Worm (Caenorhabditis elegans) whole organism, L4 larva: ENCODE measurements around the gene crb-3.

Experiments
- T20F7.1 ChIP-seq: fragments of 200-800 bp; sonication (Bioruptor generic); optimal IDR thresholded peaks from 2 replicates; lab custom pipeline; 2018; ENCODE audit warnings: mild to moderate bottlenecking, missing genetic modification characterization, missing compliant biosample characterization
- T26A8.4 ChIP-seq: fragments of 200-800 bp; sonication (Bioruptor generic); IDR thresholded peaks from 2 replicates; pipeline ENCODE4 v1.3.6; 2022; ENCODE audit warnings: missing genetic modification characterization, missing compliant biosample characterization
- Y5F2A.4 ChIP-seq: fragments of 200-800 bp; sonication (Bioruptor generic); optimal IDR thresholded peaks from 2 replicates; lab custom pipeline; 2018; ENCODE audit warnings: mild to moderate bottlenecking, missing genetic modification characterization, missing compliant biosample characterization
- ZK546.5 ChIP-seq, 2 experiments: sonication (generic microtip); optimal IDR thresholded peaks; 2 replicates each; lab custom pipeline; 2017; ENCODE audit warnings: missing biosample characterization in 2 of 2, missing genetic modification characterization in 2 of 2
- aha-1 ChIP-seq: fragments of 150-350 bp; peaks from one replicate; lab custom pipeline; 2014; ENCODE audit warnings: missing biosample characterization, missing genetic modification characterization
- aly-2 ChIP-seq: sonication (generic microtip); optimal IDR thresholded peaks from 2 replicates; lab custom pipeline; 2018; ENCODE audit warnings: missing biosample characterization, missing genetic modification characterization
- ces-1 ChIP-seq: fragments of 150-350 bp; sonication (generic microtip); optimal IDR thresholded peaks from 4 replicates; lab custom pipeline; 2014; ENCODE audit warnings: missing biosample characterization, missing genetic modification reagents, missing genetic modification characterization
- cey-2 ChIP-seq: sonication (generic microtip); optimal IDR thresholded peaks from 3 replicates; lab custom pipeline; 2017; ENCODE audit warnings: missing genetic modification characterization, mild to moderate bottlenecking, missing compliant biosample characterization, antibody characterized with exemption, borderline replicate concordance; ENCODE audit not compliant: insufficient read depth
- ctbp-1 ChIP-seq: fragments of 200-800 bp; sonication (Bioruptor generic); IDR thresholded peaks from 2 replicates; pipeline ENCODE4 v1.3.6; 2022; ENCODE audit warnings: missing genetic modification reagents, missing genetic modification characterization, missing compliant biosample characterization
- daf-16 ChIP-seq, 3 experiments: sonication (generic microtip); optimal IDR thresholded peaks; 2 replicates each; lab custom pipeline; 2016 to 2017; ENCODE audit warnings: missing genetic modification characterization in 3 of 3, missing genetic modification reagents in 3 of 3, mild to moderate bottlenecking in 2 of 3, missing compliant biosample characterization in 2 of 3, missing biosample characterization in 1 of 3, moderate library complexity in 1 of 3
- daf-8 ChIP-seq: fragments of 200-800 bp; sonication (Bioruptor generic); IDR thresholded peaks from 2 replicates; pipeline ENCODE4 v1.3.6; 2022; ENCODE audit warnings: missing genetic modification characterization, missing compliant biosample characterization
- dmd-6 ChIP-seq: fragments of 200-800 bp; sonication (Bioruptor generic); IDR thresholded peaks from 2 replicates; pipeline ENCODE4 v1.3.6; 2022; ENCODE audit warnings: missing genetic modification reagents, missing genetic modification characterization, missing compliant biosample characterization
- dve-1 ChIP-seq: sonication (generic microtip); optimal IDR thresholded peaks from 2 replicates; lab custom pipeline; 2017; ENCODE audit warnings: antibody characterized with exemption, mild to moderate bottlenecking, missing genetic modification characterization, missing compliant biosample characterization; ENCODE audit not compliant: insufficient read depth
- egl-43 ChIP-seq: fragments of 200-800 bp; sonication (Bioruptor generic); IDR thresholded peaks from 2 replicates; pipeline ENCODE4 v1.3.6; 2022; ENCODE audit warnings: missing genetic modification reagents, missing genetic modification characterization, missing compliant biosample characterization
- fos-1 ChIP-seq: fragments of 150-350 bp; optimal IDR thresholded peaks from 2 replicates; lab custom pipeline; 2014; ENCODE audit warnings: missing biosample characterization, missing genetic modification characterization
- gei-8 ChIP-seq: fragments of 200-800 bp; sonication (Bioruptor generic); optimal IDR thresholded peaks from 2 replicates; lab custom pipeline; 2018; ENCODE audit warnings: mild to moderate bottlenecking, missing genetic modification characterization, missing compliant biosample characterization
- hif-1 ChIP-seq, 2 experiments: sonication (generic microtip); optimal IDR thresholded peaks; 2 replicates each; lab custom pipeline; 2016 to 2017; ENCODE audit warnings: missing compliant biosample characterization in 2 of 2, missing genetic modification characterization in 2 of 2, missing genetic modification reagents in 2 of 2, missing genotype in 2 of 2, mild to moderate bottlenecking in 1 of 2
- hlh-11 ChIP-seq: fragments of 200-800 bp; sonication (Bioruptor generic); optimal IDR thresholded peaks from 2 replicates; lab custom pipeline; 2018; ENCODE audit warnings: mild to moderate bottlenecking, missing genetic modification characterization, missing compliant biosample characterization
- hlh-30 ChIP-seq: sonication (generic microtip); optimal IDR thresholded peaks from 2 replicates; lab custom pipeline; 2017; ENCODE audit warnings: antibody characterized with exemption, mild to moderate bottlenecking, missing genetic modification characterization, missing compliant biosample characterization; ENCODE audit not compliant: insufficient read depth
- hmg-1.1 ChIP-seq: fragments of 200-800 bp; sonication (Bioruptor generic); IDR thresholded peaks from 2 replicates; pipeline ENCODE4 v1.3.6; 2022; ENCODE audit warnings: missing genetic modification reagents, missing genetic modification characterization, missing compliant biosample characterization
- lim-7 ChIP-seq: fragments of 200-800 bp; sonication (Bioruptor generic); IDR thresholded peaks from 2 replicates; pipeline ENCODE4 v1.3.6; 2022; ENCODE audit warnings: missing genetic modification characterization, missing compliant biosample characterization
- lin-1 ChIP-seq: fragments of 200-800 bp; sonication (Bioruptor generic); IDR thresholded peaks from 2 replicates; pipeline ENCODE4 v1.3.6; 2022; ENCODE audit warnings: missing genetic modification reagents, missing genetic modification characterization, missing compliant biosample characterization
- lin-13 ChIP-seq: fragments of 150-350 bp; optimal IDR thresholded peaks from 2 replicates; lab custom pipeline; 2014; ENCODE audit warnings: missing biosample characterization, missing genetic modification reagents, missing genetic modification characterization
- lin-29 ChIP-seq: fragments of 200-800 bp; sonication (Bioruptor generic); IDR thresholded peaks from 2 replicates; pipeline ENCODE4 v1.3.6; 2022; ENCODE audit warnings: missing genetic modification reagents, missing genetic modification characterization, missing compliant biosample characterization
- madf-5 ChIP-seq, 2 experiments: fragments of 200-800 bp; sonication (Bioruptor generic); IDR thresholded peaks; 2 replicates each; pipeline ENCODE4 v1.3.6; 2022; ENCODE audit warnings: missing compliant biosample characterization in 2 of 2, missing genetic modification characterization in 2 of 2
- madf-9 ChIP-seq: fragments of 200-800 bp; sonication (Bioruptor generic); conservative IDR thresholded peaks from 2 replicates; pipeline ENCODE4 v1.3.6; 2022; ENCODE audit warnings: missing genetic modification reagents, missing genetic modification characterization, missing compliant biosample characterization
- mdl-1 ChIP-seq, 2 experiments: fragments of 150-350 bp in 1 of 2; sonication (generic microtip) in 1 of 2; optimal IDR thresholded peaks; 2 replicates each; lab custom pipeline; 2014 to 2017; ENCODE audit warnings: missing biosample characterization in 2 of 2, missing genetic modification characterization in 2 of 2
- mep-1 ChIP-seq: fragments of 150-350 bp; sonication (generic microtip); optimal IDR thresholded peaks from 3 replicates; lab custom pipeline; 2014; ENCODE audit warnings: missing biosample characterization, missing genetic modification characterization
- mes-2 ChIP-seq: sonication (generic microtip); optimal IDR thresholded peaks from 2 replicates; lab custom pipeline; 2016; ENCODE audit warnings: missing genotype, mild to moderate bottlenecking, missing genetic modification characterization, missing compliant biosample characterization; ENCODE audit not compliant: poor library complexity, severe bottlenecking
- mxl-3 ChIP-seq: fragments of 200-800 bp; sonication (Bioruptor generic); optimal IDR thresholded peaks from 2 replicates; lab custom pipeline; 2018; ENCODE audit warnings: mild to moderate bottlenecking, missing genetic modification characterization, missing compliant biosample characterization
- nhr-10 ChIP-seq: fragments of 150-350 bp; optimal IDR thresholded peaks from 2 replicates; lab custom pipeline; 2014; ENCODE audit warnings: missing biosample characterization, missing genetic modification characterization
- nhr-102 ChIP-seq: sonication (generic microtip); optimal IDR thresholded peaks from 2 replicates; lab custom pipeline; 2016; ENCODE audit warnings: mild to moderate bottlenecking, missing genetic modification characterization, moderate library complexity, missing compliant biosample characterization
- nhr-11 ChIP-seq: fragments of 150-350 bp; optimal IDR thresholded peaks from 2 replicates; lab custom pipeline; 2014; ENCODE audit warnings: missing biosample characterization, missing genetic modification characterization
- nhr-111 ChIP-seq: fragments of 200-800 bp; sonication (Bioruptor generic); optimal IDR thresholded peaks from 2 replicates; lab custom pipeline; 2018; ENCODE audit warnings: mild to moderate bottlenecking, missing genetic modification characterization, missing compliant biosample characterization
- nhr-25 ChIP-seq: sonication (generic microtip); optimal IDR thresholded peaks from 2 replicates; lab custom pipeline; 2017; ENCODE audit warnings: missing genetic modification characterization, mild to moderate bottlenecking, missing compliant biosample characterization, antibody characterized with exemption, moderate library complexity, borderline replicate concordance; ENCODE audit not compliant: insufficient read depth
- nhr-28 ChIP-seq: fragments of 150-350 bp; optimal IDR thresholded peaks from 2 replicates; lab custom pipeline; 2014; ENCODE audit warnings: missing biosample characterization, missing genetic modification characterization
- nhr-48 ChIP-seq: sonication (generic microtip); optimal IDR thresholded peaks from 2 replicates; lab custom pipeline; 2016; ENCODE audit warnings: mild to moderate bottlenecking, missing genetic modification characterization, missing compliant biosample characterization
- nhr-77 ChIP-seq: fragments of 150-350 bp; optimal IDR thresholded peaks from 2 replicates; lab custom pipeline; 2014; ENCODE audit warnings: missing biosample characterization, missing genetic modification characterization
- saeg-2 ChIP-seq: fragments of 200-800 bp; sonication (Bioruptor generic); IDR thresholded peaks from 2 replicates; pipeline ENCODE4 v1.3.6; 2022; ENCODE audit warnings: missing genetic modification reagents, missing genetic modification characterization, missing compliant biosample characterization
- tag-97 ChIP-seq: fragments of 200-800 bp; sonication (Bioruptor generic); IDR thresholded peaks from 2 replicates; pipeline ENCODE4 v1.3.6; 2022; ENCODE audit warnings: missing genetic modification characterization, missing compliant biosample characterization
- tra-1 ChIP-seq: fragments of 200-800 bp; sonication (Bioruptor generic); IDR thresholded peaks from 2 replicates; pipeline ENCODE4 v1.3.6; 2022; ENCODE audit warnings: missing genetic modification reagents, missing genetic modification characterization, missing compliant biosample characterization
- unc-130 ChIP-seq: sonication (generic microtip); optimal IDR thresholded peaks from 2 replicates; lab custom pipeline; 2016; ENCODE audit warnings: missing genetic modification reagents, missing genetic modification characterization, missing compliant biosample characterization
- unc-62 ChIP-seq, 3 experiments: fragments of 150-350 bp in 1 of 3; sonication (generic microtip); optimal IDR thresholded peaks in 2 of 3; peaks in 1 of 3; 1 replicate in 1 of 3; 2 replicates in 2 of 3; lab custom pipeline; 2014 to 2017; ENCODE audit warnings: missing biosample characterization in 3 of 3, missing genetic modification characterization in 3 of 3, missing genetic modification reagents in 3 of 3, missing genotype in 1 of 3
- zip-2 ChIP-seq: fragments of 150-350 bp; optimal IDR thresholded peaks from 2 replicates; lab custom pipeline; 2014; ENCODE audit warnings: missing biosample characterization, missing genetic modification characterization

The crb-3 gene

DNA sequence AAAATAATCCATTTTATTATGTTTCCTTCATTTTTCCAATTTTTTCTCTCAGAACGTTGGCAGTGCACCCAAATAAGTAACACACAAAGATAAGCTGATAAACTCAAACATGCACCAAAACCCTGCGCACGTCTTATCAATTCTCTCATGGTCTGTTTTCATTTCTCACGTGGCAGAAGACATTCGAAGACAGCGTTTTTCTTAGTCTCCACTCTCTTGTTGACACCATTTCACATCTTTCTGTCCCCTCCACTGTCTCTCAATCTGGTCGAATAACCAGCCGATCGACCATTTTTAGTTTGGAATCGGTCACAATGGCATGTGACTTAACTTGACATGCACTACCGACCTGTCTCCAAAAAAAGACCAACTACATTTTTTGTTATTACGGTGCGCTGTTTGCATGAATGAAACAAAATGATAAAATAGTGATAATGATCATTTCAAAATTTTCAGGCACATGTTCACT is 10.3 kb downstream of the crb-3 start, which contains the start of gene C35B8.3:
C35B8.3 (plus strand) TSS at position 51 of the 469 bp plus-strand sequence.
- no peak for TF ChIP-seq daf-8 (GFP tag; lab: Robert Waterston, UW)
- no peak for TF ChIP-seq ZK546.5 (tag; optimal IDR thresholded peaks at IDR 0.05; lab: Kevin White, UChicago)
- peak; percentile 41 for TF ChIP-seq nhr-10
- TF ChIP-seq ces-1, result no peak
- TF ChIP-seq mxl-3 (GFP tag; lab: Kevin White, UChicago), result peak; percentile 67
- TF ChIP-seq mep-1 (tag; lab: Kevin White, UChicago), result peak; percentile 31
- peak; percentile 22 for TF ChIP-seq gei-8 (GFP tag; lab: Kevin White, UChicago)
- TF ChIP-seq hlh-11 (tag; lab: Kevin White, UChicago), result peak; percentile 84
- TF ChIP-seq aha-1 (tag; lab: Kevin White, UChicago), result peak; percentile 97
- peak; percentile 16 for TF ChIP-seq mes-2
- peak in 1 of 2 experiments; percentile 84 for TF ChIP-seq unc-62 (GFP tag; optimal IDR thresholded peaks at IDR 0.05 in 1 of 2; lab: Kevin White, UChicago)
- TF ChIP-seq unc-62 (tag; optimal IDR thresholded peaks at IDR 0.05; lab: Kevin White, UChicago), result no peak
- peak; percentile 82 for TF ChIP-seq dmd-6 (GFP tag; lab: Robert Waterston, UW)
- peak; percentile 76 for TF ChIP-seq dve-1 (tag; lab: Kevin White, UChicago)
- TF ChIP-seq hlh-30 (tag; lab: Kevin White, UChicago), result peak; percentile 84
- peak; percentile 42 for TF ChIP-seq nhr-25 (tag; lab: Kevin White, UChicago)
- peak; percentile 15 to 91 for TF ChIP-seq mdl-1 (tag; optimal IDR thresholded peaks at IDR 0.05; lab: Kevin White, UChicago)
- TF ChIP-seq nhr-102 (tag; lab: Kevin White, UChicago), result peak; percentile 35
- TF ChIP-seq aly-2, result no peak
- TF ChIP-seq hif-1 (tag; optimal IDR thresholded peaks at IDR 0.05; lab: Kevin White, UChicago), result peak in 1 of 2 experiments; percentile 36
- TF ChIP-seq nhr-48, result peak; percentile 83
- TF ChIP-seq unc-130 (GFP tag; lab: Kevin White, UChicago), result no peak
- TF ChIP-seq lim-7 (GFP tag; lab: Robert Waterston, UW), result no peak
- TF ChIP-seq tra-1 (GFP tag; lab: Robert Waterston, UW), result 0 out of 2 replicates have a peak, but pooled peaks have one; percentile 39
- no peak for TF ChIP-seq T26A8.4
- TF ChIP-seq Y5F2A.4 (GFP tag; lab: Kevin White, UChicago), result no peak
- TF ChIP-seq fos-1 (tag; lab: Kevin White, UChicago), result no peak
- TF ChIP-seq madf-5 (GFP tag; IDR thresholded peaks at IDR 0.05; lab: Robert Waterston, UW), result no peak
- peak; percentile 76 for TF ChIP-seq nhr-77 (tag; lab: Kevin White, UChicago)
- TF ChIP-seq daf-16 (GFP tag; optimal IDR thresholded peaks at IDR 0.05; lab: Kevin White, UChicago), result no peak
- peak; percentile 81 for TF ChIP-seq daf-16 (tag; optimal IDR thresholded peaks at IDR 0.05; lab: Kevin White, UChicago)
- peak; percentile 88 for TF ChIP-seq nhr-28 (tag; lab: Kevin White, UChicago)
- TF ChIP-seq, all 104 proteins: peak for 20

- TF ChIP-seq nhr-11 (tag; lab: Kevin White, UChicago), result no peak
- TF ChIP-seq lin-1 (GFP tag; lab: Robert Waterston, UW), result peak; percentile 71; the same call in 1 of the 2 replicates
- TF ChIP-seq hmg-1.1 (GFP tag; lab: Robert Waterston, UW), result peak; percentile 37; the same call in 1 of the 2 replicates
- no peak for TF ChIP-seq nhr-102 (tag; lab: Kevin White, UChicago)
- peak; percentile 38 for TF ChIP-seq nhr-25 (tag; lab: Kevin White, UChicago)
- no peak for TF ChIP-seq daf-8 (GFP tag; lab: Robert Waterston, UW)
- no peak for TF ChIP-seq lin-29
- TF ChIP-seq saeg-2 (GFP tag; lab: Robert Waterston, UW), result no peak
- TF ChIP-seq nhr-111 (GFP tag; lab: Kevin White, UChicago), result no peak
- TF ChIP-seq daf-16 (GFP tag; optimal IDR thresholded peaks at IDR 0.05; lab: Kevin White, UChicago), result no peak
- peak; percentile 44 for TF ChIP-seq daf-16 (tag; optimal IDR thresholded peaks at IDR 0.05; lab: Kevin White, UChicago)
- TF ChIP-seq madf-9 (GFP tag; lab: Robert Waterston, UW), result 0 out of 2 replicates have a peak, but pooled peaks have one; percentile 38
- TF ChIP-seq dve-1 (tag; lab: Kevin White, UChicago), result peak; percentile 63
- TF ChIP-seq T20F7.1, result no peak
- no peak for TF ChIP-seq tag-97 (GFP tag; lab: Robert Waterston, UW)
- no peak for TF ChIP-seq T26A8.4
- TF ChIP-seq zip-2 (tag; lab: Kevin White, UChicago), result no peak
- TF ChIP-seq mep-1 (tag; lab: Kevin White, UChicago), result peak; percentile 64
- peak; percentile 35 for TF ChIP-seq mes-2
- TF ChIP-seq ctbp-1, result no peak
- TF ChIP-seq cey-2, result no peak
- no peak for TF ChIP-seq egl-43 (GFP tag; lab: Robert Waterston, UW)
- TF ChIP-seq hlh-11 (tag; lab: Kevin White, UChicago), result peak; percentile 71
- peak in 1 of 2 experiments; percentile 82 for TF ChIP-seq unc-62 (GFP tag; optimal IDR thresholded peaks at IDR 0.05 in 1 of 2; lab: Kevin White, UChicago)
- no peak for TF ChIP-seq unc-62 (tag; optimal IDR thresholded peaks at IDR 0.05; lab: Kevin White, UChicago)
- no peak for TF ChIP-seq lin-13
- no peak for TF ChIP-seq lim-7 (GFP tag; lab: Robert Waterston, UW)
- TF ChIP-seq aha-1 (tag; lab: Kevin White, UChicago), result no peak
These were observed 21.7 kb downstream of the crb-3 start for ce11 chrX:9225273-9225672.
